Fruit fly (Drosophila melanogaster): Measurements from ENCODE around the gene Obp93a.

Gene Obp93a

DNA sequence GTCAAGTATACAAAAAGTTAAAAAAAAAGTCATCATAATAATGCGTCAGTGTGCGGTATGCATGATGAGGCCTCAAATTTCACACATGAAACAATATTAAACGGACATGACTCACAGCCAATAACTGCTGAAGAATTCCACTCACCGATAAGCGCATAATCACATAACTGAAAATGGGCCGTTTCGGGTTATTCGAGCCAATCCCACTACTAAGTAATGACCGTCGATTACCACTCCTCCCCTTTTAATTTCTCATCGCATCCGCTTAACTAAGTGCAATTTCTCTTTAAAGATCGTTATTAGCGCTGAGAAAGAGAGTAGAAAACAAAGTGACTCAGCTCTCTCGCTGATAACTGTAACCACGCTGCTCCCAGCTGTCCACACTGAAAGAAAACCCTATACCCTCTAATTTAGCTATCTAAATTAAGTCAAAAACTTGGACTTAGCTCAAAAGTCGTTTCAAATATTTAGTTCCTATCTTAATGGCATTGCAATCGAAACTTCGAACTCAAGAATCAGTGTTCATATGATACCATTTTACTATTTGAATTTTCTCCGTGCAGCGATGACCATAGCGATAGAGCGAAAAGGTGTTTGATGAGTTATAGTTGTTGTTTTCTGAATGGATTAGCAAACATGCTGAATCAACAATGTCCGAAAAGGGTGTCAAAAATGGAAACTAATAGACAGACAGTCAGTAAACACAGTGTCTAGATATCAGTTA, 16.6 kb downstream of the Obp93a start:
- no peak for TF ChIP-seq Mio (GFP tag; optimal IDR thresholded peaks at IDR 0.05)
- peak; percentile 74 for TF ChIP-seq ey (GFP tag; optimal IDR thresholded peaks at IDR 0.05)
- no peak for TF ChIP-seq Dfd (GFP tag; optimal IDR thresholded peaks at IDR 0.05)
- TF ChIP-seq Hnf4 (GFP tag; optimal IDR thresholded peaks at IDR 0.05): peak; percentile 51
- peak; percentile 46 for TF ChIP-seq Dif (GFP tag; optimal IDR thresholded peaks at IDR 0.05; ENCODE audit: partially characterized antibody)
- no peak for TF ChIP-seq Abd-B (GFP tag; optimal IDR thresholded peaks at IDR 0.05)
- peak; percentile 11 for TF ChIP-seq HLH106 (tag; optimal IDR thresholded peaks at IDR 0.05)
- TF ChIP-seq jim (GFP tag; optimal IDR thresholded peaks at IDR 0.05): no peak
- TF ChIP-seq GATAd (GFP tag; optimal IDR thresholded peaks at IDR 0.05): no peak
- no peak for TF ChIP-seq CrebA (GFP tag; optimal IDR thresholded peaks at IDR 0.05; ENCODE audit: borderline replicate concordance)
- peak; percentile 36 for TF ChIP-seq psq (GFP tag; optimal IDR thresholded peaks at IDR 0.05)
- TF ChIP-seq dmrt93B (GFP tag; optimal IDR thresholded peaks at IDR 0.05): no peak
- no peak for TF ChIP-seq dsf (GFP tag; optimal IDR thresholded peaks at IDR 0.05; ENCODE audit: borderline replicate concordance)
- TF ChIP-seq tai (GFP tag; optimal IDR thresholded peaks at IDR 0.05): no peak
- TF ChIP-seq Hr78 (GFP tag; optimal IDR thresholded peaks at IDR 0.05): no peak
- no peak for TF ChIP-seq sage (GFP tag; optimal IDR thresholded peaks at IDR 0.05)
- TF ChIP-seq usp (GFP tag; optimal IDR thresholded peaks at IDR 0.05): no peak
- TF ChIP-seq Vsx2 (GFP tag; optimal IDR thresholded peaks at IDR 0.05; ENCODE audit: partially characterized antibody): no peak
- TF ChIP-seq CG32264 (GFP tag; optimal IDR thresholded peaks at IDR 0.05): peak; percentile 61
- TF ChIP-seq OdsH (GFP tag; optimal IDR thresholded peaks at IDR 0.05): peak; percentile 39
- TF ChIP-seq Myc (optimal IDR thresholded peaks at IDR 0.05): no peak
- peak; percentile 58 for TF ChIP-seq Hr83 (GFP tag; optimal IDR thresholded peaks at IDR 0.05; ENCODE audit: poor library complexity, severe bottlenecking)
- no peak for TF ChIP-seq N (GFP tag; optimal IDR thresholded peaks at IDR 0.05)
- peak; percentile 67 for TF ChIP-seq h (GFP tag; optimal IDR thresholded peaks at IDR 0.05)
- no peak for TF ChIP-seq Rel (GFP tag; optimal IDR thresholded peaks at IDR 0.05)
- no peak for TF ChIP-seq Rel (tag; optimal IDR thresholded peaks at IDR 0.05)
- TF ChIP-seq pan (optimal IDR thresholded peaks at IDR 0.05): no peak
- TF ChIP-seq CG9705 (GFP tag; optimal IDR thresholded peaks at IDR 0.05): no peak
- TF ChIP-seq brk (GFP tag; optimal IDR thresholded peaks at IDR 0.05): no peak
- peak; percentile 84 for TF ChIP-seq sv (GFP tag; optimal IDR thresholded peaks at IDR 0.05)
- no peak for TF ChIP-seq woc (GFP tag; optimal IDR thresholded peaks at IDR 0.05)
- TF ChIP-seq lola (GFP tag; optimal IDR thresholded peaks at IDR 0.05): no peak
- TF ChIP-seq rgr (GFP tag; optimal IDR thresholded peaks at IDR 0.05): peak; percentile 77
- peak; percentile 58 for TF ChIP-seq Jra (GFP tag; optimal IDR thresholded peaks at IDR 0.05)
- peak in 1 of 2 experiments; percentile 75 for TF ChIP-seq foxo (GFP tag; optimal IDR thresholded peaks at IDR 0.05)
- peak; percentile 67 for TF ChIP-seq br (GFP tag; optimal IDR thresholded peaks at IDR 0.05)
- peak; percentile 56 for TF ChIP-seq fru (GFP tag; optimal IDR thresholded peaks at IDR 0.05)
- TF ChIP-seq dl (GFP tag; optimal IDR thresholded peaks at IDR 0.05; ENCODE audit: insufficient read depth in 1 of 2, partially characterized antibody in 2 of 2): peak; percentile 42 to 50
- TF ChIP-seq Sp1 (GFP tag; optimal IDR thresholded peaks at IDR 0.05): peak; percentile 34

DNA sequence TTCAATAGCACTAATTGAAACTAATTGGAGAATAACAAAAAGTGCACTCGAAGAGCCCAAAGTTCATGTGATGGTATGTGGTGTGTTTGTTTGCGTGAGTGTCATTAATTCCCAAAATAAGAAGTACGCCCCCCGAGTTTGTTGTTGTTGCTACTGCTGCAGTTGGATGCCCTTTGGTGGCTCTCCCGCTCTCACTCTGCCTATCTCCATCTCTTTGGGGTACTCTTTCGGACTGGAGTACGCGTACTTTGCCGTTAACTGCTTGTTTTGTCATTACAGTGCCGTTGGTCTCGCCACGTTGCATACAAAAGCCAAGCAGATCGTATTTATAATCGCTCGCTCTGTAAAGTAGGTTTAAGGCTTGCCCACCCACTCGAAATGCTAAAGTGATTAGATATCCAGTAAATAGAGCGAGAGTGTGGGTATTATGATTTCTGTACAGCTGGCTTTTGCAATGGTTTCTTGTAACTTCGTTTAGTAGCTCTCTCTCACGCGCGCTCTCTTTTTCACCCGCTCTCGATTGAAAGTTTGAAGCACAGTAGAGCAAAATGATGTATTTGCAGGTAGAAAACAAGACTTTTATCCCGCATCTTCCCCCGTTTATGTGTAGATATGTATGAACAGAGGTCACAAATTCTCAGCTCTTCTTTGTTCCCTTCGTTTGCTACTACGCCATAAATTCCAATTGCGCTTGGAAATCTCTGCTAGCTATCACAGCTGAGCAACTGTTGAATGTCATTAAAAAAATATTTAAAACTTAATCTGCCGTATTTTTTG, 17.4 kb downstream of the Obp93a start:
- TF ChIP-seq ey (GFP tag; optimal IDR thresholded peaks at IDR 0.05) (peak; percentile 36), Rel (GFP tag; optimal IDR thresholded peaks at IDR 0.05) (no peak), Rel (tag; optimal IDR thresholded peaks at IDR 0.05) (peak; percentile 12), brk (GFP tag; optimal IDR thresholded peaks at IDR 0.05) (no peak), foxo (GFP tag; optimal IDR thresholded peaks at IDR 0.05) (peak in 1 of 2 experiments; percentile 19), N (GFP tag; optimal IDR thresholded peaks at IDR 0.05) (no peak), dmrt93B (GFP tag; optimal IDR thresholded peaks at IDR 0.05) (no peak), Hr83 (GFP tag; optimal IDR thresholded peaks at IDR 0.05; ENCODE audit: poor library complexity, severe bottlenecking) (no peak), pan (optimal IDR thresholded peaks at IDR 0.05) (no peak), GATAd (GFP tag; optimal IDR thresholded peaks at IDR 0.05) (no peak), Vsx2 (GFP tag; optimal IDR thresholded peaks at IDR 0.05; ENCODE audit: partially characterized antibody) (no peak), tai (GFP tag; optimal IDR thresholded peaks at IDR 0.05) (no peak), Sp1 (GFP tag; optimal IDR thresholded peaks at IDR 0.05) (peak; percentile 41), OdsH (GFP tag; optimal IDR thresholded peaks at IDR 0.05) (peak; percentile 59), Hr78 (GFP tag; optimal IDR thresholded peaks at IDR 0.05) (no peak), Dif (GFP tag; optimal IDR thresholded peaks at IDR 0.05; ENCODE audit: partially characterized antibody) (peak; percentile 54), Hnf4 (GFP tag; optimal IDR thresholded peaks at IDR 0.05) (peak; percentile 19), HLH106 (tag; optimal IDR thresholded peaks at IDR 0.05) (peak; percentile 55), dl (GFP tag; optimal IDR thresholded peaks at IDR 0.05; ENCODE audit: insufficient read depth in 1 of 2, partially characterized antibody in 2 of 2) (peak; percentile 51 to 52), dsf (GFP tag; optimal IDR thresholded peaks at IDR 0.05; ENCODE audit: borderline replicate concordance) (no peak), Jra (GFP tag; optimal IDR thresholded peaks at IDR 0.05) (no peak), Mio (GFP tag; optimal IDR thresholded peaks at IDR 0.05) (no peak), sv (GFP tag; optimal IDR thresholded peaks at IDR 0.05) (no peak), h (GFP tag; optimal IDR thresholded peaks at IDR 0.05) (peak; percentile 51), br (GFP tag; optimal IDR thresholded peaks at IDR 0.05) (peak; percentile 23), psq (GFP tag; optimal IDR thresholded peaks at IDR 0.05) (peak; percentile 1), Abd-B (GFP tag; optimal IDR thresholded peaks at IDR 0.05) (no peak), CG9705 (GFP tag; optimal IDR thresholded peaks at IDR 0.05) (no peak), usp (GFP tag; optimal IDR thresholded peaks at IDR 0.05) (no peak), CG32264 (GFP tag; optimal IDR thresholded peaks at IDR 0.05) (peak; percentile 22), CrebA (GFP tag; optimal IDR thresholded peaks at IDR 0.05; ENCODE audit: borderline replicate concordance) (no peak), lola (GFP tag; optimal IDR thresholded peaks at IDR 0.05) (no peak), jim (GFP tag; optimal IDR thresholded peaks at IDR 0.05) (no peak), fru (GFP tag; optimal IDR thresholded peaks at IDR 0.05) (peak; percentile 25), woc (GFP tag; optimal IDR thresholded peaks at IDR 0.05) (peak; percentile 42), sage (GFP tag; optimal IDR thresholded peaks at IDR 0.05) (peak; percentile 61), Dfd (GFP tag; optimal IDR thresholded peaks at IDR 0.05) (no peak), Myc (optimal IDR thresholded peaks at IDR 0.05) (no peak), rgr (GFP tag; optimal IDR thresholded peaks at IDR 0.05) (peak; percentile 47)

All from whole organism, wandering third instar larva.